Worm (Caenorhabditis elegans): ENCODE data around the gene zhit-2.

ce11 chrIII:4204072-4204471 is 40.1 kb downstream of the zhit-2 start, which contains the start of the genes pelo-1 and R74.7:
- TF ChIP-seq dpl-1 (GFP tag; optimal IDR thresholded peaks at IDR 0.05) (no peak), snpc-4 (GFP tag; optimal IDR thresholded peaks at IDR 0.05) (no peak), snpc-4 (tag; optimal IDR thresholded peaks at IDR 0.05) (no peak), unc-130 (GFP tag; optimal IDR thresholded peaks at IDR 0.05) (no peak), die-1 (tag; optimal IDR thresholded peaks at IDR 0.05) (no peak), B0336.3 (GFP tag; IDR thresholded peaks at IDR 0.05) (no peak), mxl-1 (tag; optimal IDR thresholded peaks at IDR 0.05) (no peak), pha-4 (tag; optimal IDR thresholded peaks at IDR 0.05) (no peak), gei-17 (GFP tag; optimal IDR thresholded peaks at IDR 0.05) (no peak), lin-26 (GFP tag; IDR thresholded peaks at IDR 0.05) (no peak), nhr-80 (tag; optimal IDR thresholded peaks at IDR 0.05) (no peak), F49E8.2 (tag; optimal IDR thresholded peaks at IDR 0.05; ENCODE audit: insufficient read depth) (no peak)

Data from whole organism, young adult.